Fruit fly (Drosophila melanogaster) whole organism, embryonic: Measurements from ENCODE around the gene CG17777.

Source experiments
- BEAF-32 ChIP-seq: fragments of 200-800 bp; sonication (Bioruptor generic); optimal IDR thresholded peaks from 3 replicates; lab custom pipeline; 2017; ENCODE audit warnings: missing biosample characterization, missing genetic modification characterization, mild to moderate bottlenecking, moderate library complexity, missing genetic modification reagents
- Bdp1 ChIP-seq: fragments of 200-800 bp; sonication (Bioruptor generic); optimal IDR thresholded peaks from 3 replicates; lab custom pipeline; 2016; ENCODE audit warnings: missing biosample characterization, missing genetic modification characterization
- CG10543 ChIP-seq: fragments of 200-800 bp; sonication (Bioruptor generic); optimal IDR thresholded peaks from 3 replicates; lab custom pipeline; 2017; ENCODE audit warnings: missing biosample characterization, mild to moderate bottlenecking, missing genetic modification characterization, moderate library complexity
- CG10654 ChIP-seq: fragments of 200-800 bp; sonication (Bioruptor generic); optimal IDR thresholded peaks from 2 replicates; lab custom pipeline; 2016; ENCODE audit warnings: missing biosample characterization, missing genetic modification characterization
- CG10959 ChIP-seq: fragments of 200-800 bp; sonication (Bioruptor generic); IDR thresholded peaks from 2 replicates; pipeline ENCODE4 v1.3.6; 2022; ENCODE audit warnings: missing biosample characterization, missing genetic modification characterization
- CG12769 ChIP-seq: fragments of 200-800 bp; sonication (Bioruptor generic); optimal IDR thresholded peaks from 2 replicates; lab custom pipeline; 2019; ENCODE audit warnings: missing biosample characterization, mild to moderate bottlenecking, missing genetic modification characterization, moderate library complexity
- CG15514 ChIP-seq: fragments of 200-800 bp; sonication (Bioruptor generic); optimal IDR thresholded peaks from 3 replicates; lab custom pipeline; 2017; ENCODE audit warnings: missing biosample characterization, missing genetic modification characterization, mild to moderate bottlenecking, moderate library complexity, missing genetic modification reagents
- CG17385 ChIP-seq: fragments of 200-800 bp; sonication (Bioruptor generic); optimal IDR thresholded peaks from 3 replicates; lab custom pipeline; 2018; ENCODE audit warnings: missing biosample characterization, mild to moderate bottlenecking, missing genetic modification characterization
- CG2120 ChIP-seq: fragments of 200-800 bp; sonication (Bioruptor generic); optimal IDR thresholded peaks from 3 replicates; lab custom pipeline; 2016; ENCODE audit warnings: missing biosample characterization, missing genetic modification characterization
- CG2889 ChIP-seq: fragments of 200-800 bp; sonication (Bioruptor generic); IDR thresholded peaks from 3 replicates; pipeline ENCODE4 v1.3.6; 2022; ENCODE audit warnings: missing biosample characterization, missing genetic modification characterization
- CG32532 ChIP-seq: fragments of 200-800 bp; sonication (Bioruptor generic); IDR thresholded peaks from 2 replicates; pipeline ENCODE4 v1.3.6; 2022; ENCODE audit warnings: missing biosample characterization, missing genetic modification characterization
- CG8765 ChIP-seq: fragments of 200-800 bp; sonication (Bioruptor generic); IDR thresholded peaks from 2 replicates; pipeline ENCODE4 v1.3.6; 2022; ENCODE audit warnings: missing biosample characterization, missing genetic modification characterization
- Dip3 ChIP-seq: fragments of 200-800 bp; sonication (Bioruptor generic); optimal IDR thresholded peaks from 3 replicates; lab custom pipeline; 2016; ENCODE audit warnings: missing biosample characterization, missing genetic modification characterization
- Dp ChIP-seq: fragments of 200-800 bp; sonication (Bioruptor generic); optimal IDR thresholded peaks from 2 replicates; lab custom pipeline; 2018; ENCODE audit warnings: missing biosample characterization, mild to moderate bottlenecking, missing genetic modification characterization, moderate library complexity
- Dref ChIP-seq: fragments of 200-800 bp; sonication (Bioruptor generic); IDR thresholded peaks from 2 replicates; pipeline ENCODE4 v1.3.6; 2022; ENCODE audit warnings: missing biosample characterization, missing genetic modification characterization
- E2f1 ChIP-seq: fragments of 200-800 bp; sonication (Bioruptor generic); IDR thresholded peaks from 2 replicates; pipeline ENCODE4 v1.3.6; 2022; ENCODE audit warnings: missing biosample characterization, missing genetic modification characterization
- Elba2 ChIP-seq: fragments of 200-800 bp; sonication (Bioruptor generic); optimal IDR thresholded peaks from 3 replicates; lab custom pipeline; 2016; ENCODE audit warnings: missing biosample characterization, missing genetic modification characterization
- Fer3 ChIP-seq: fragments of 200-800 bp; sonication (Bioruptor generic); optimal IDR thresholded peaks from 2 replicates; lab custom pipeline; 2018; ENCODE audit warnings: missing biosample characterization, mild to moderate bottlenecking, missing genetic modification characterization, moderate library complexity
- Hmr ChIP-seq: fragments of 200-800 bp; sonication (Bioruptor generic); optimal IDR thresholded peaks from 3 replicates; lab custom pipeline; 2017; ENCODE audit warnings: mild to moderate bottlenecking, missing biosample characterization, missing genetic modification reagents, missing genetic modification characterization
- Hr39 ChIP-seq: fragments of >200 bp; optimal IDR thresholded peaks from 2 replicates; lab custom pipeline; 2017
- Lim3 ChIP-seq: fragments of 200-800 bp; sonication (Bioruptor generic); IDR thresholded peaks from 2 replicates; pipeline ENCODE4 v1.3.6; 2022; ENCODE audit warnings: missing biosample characterization, missing genetic modification characterization
- NC2α ChIP-seq: fragments of 200-800 bp; sonication (Bioruptor generic); optimal IDR thresholded peaks from 2 replicates; lab custom pipeline; 2016; ENCODE audit warnings: missing biosample characterization, missing genetic modification characterization
- NFAT ChIP-seq: fragments of 200-800 bp; sonication (Bioruptor generic); IDR thresholded peaks from 2 replicates; pipeline ENCODE4 v1.3.6; 2022; ENCODE audit warnings: missing biosample characterization, missing genetic modification characterization
- Pdp1 ChIP-seq, 2 experiments: fragments of 200-800 bp; sonication (Bioruptor generic); optimal IDR thresholded peaks; 3 replicates each; lab custom pipeline; 2016; ENCODE audit warnings: missing biosample characterization in 2 of 2, missing genetic modification characterization in 2 of 2, mild to moderate bottlenecking in 1 of 2, moderate library complexity in 1 of 2
- Sox102F ChIP-seq: fragments of 200-800 bp; sonication (Bioruptor generic); optimal IDR thresholded peaks from 2 replicates; lab custom pipeline; 2018; ENCODE audit warnings: missing biosample characterization, mild to moderate bottlenecking, missing genetic modification characterization, moderate library complexity
- Sry-δ ChIP-seq: fragments of 200-800 bp; sonication (Bioruptor generic); optimal IDR thresholded peaks from 2 replicates; lab custom pipeline; 2016; ENCODE audit warnings: missing biosample characterization, missing genetic modification characterization
- Vsx1 ChIP-seq: fragments of 200-800 bp; sonication (Bioruptor generic); optimal IDR thresholded peaks from 2 replicates; lab custom pipeline; 2017; ENCODE audit warnings: missing biosample characterization, mild to moderate bottlenecking, missing genetic modification characterization, missing genetic modification reagents
- ac ChIP-seq: fragments of 200-800 bp; sonication (Bioruptor generic); optimal IDR thresholded peaks from 3 replicates; lab custom pipeline; 2017; ENCODE audit warnings: missing biosample characterization, mild to moderate bottlenecking, missing genetic modification characterization
- bcd ChIP-seq: fragments of 200-800 bp; sonication (Bioruptor generic); optimal IDR thresholded peaks from 2 replicates; lab custom pipeline; 2017; ENCODE audit warnings: missing biosample characterization, mild to moderate bottlenecking, missing genetic modification characterization
- btn ChIP-seq: fragments of 200-800 bp; sonication (Bioruptor generic); optimal IDR thresholded peaks from 2 replicates; lab custom pipeline; 2016; ENCODE audit warnings: missing biosample characterization, missing genetic modification characterization
- chinmo ChIP-seq: fragments of 200-800 bp; sonication (Bioruptor generic); IDR thresholded peaks from 4 replicates; pipeline ENCODE4 v1.3.6; 2022; ENCODE audit warnings: missing biosample characterization, missing genetic modification characterization; ENCODE audit not compliant: partially characterized antibody
- crol ChIP-seq: fragments of 200-800 bp; sonication (Bioruptor generic); IDR thresholded peaks from 2 replicates; pipeline ENCODE4 v1.3.6; 2022; ENCODE audit warnings: missing biosample characterization, missing genetic modification characterization
- cwo ChIP-seq: fragments of 200-800 bp; sonication (Bioruptor generic); optimal IDR thresholded peaks from 3 replicates; lab custom pipeline; 2017; ENCODE audit warnings: missing biosample characterization, missing genetic modification characterization, mild to moderate bottlenecking, moderate library complexity, missing genetic modification reagents
- fru ChIP-seq: fragments of >200 bp; optimal IDR thresholded peaks from 2 replicates; lab custom pipeline; 2017
- her ChIP-seq: fragments of 200-800 bp; sonication (Bioruptor generic); optimal IDR thresholded peaks from 2 replicates; lab custom pipeline; 2016; ENCODE audit warnings: missing biosample characterization, missing genetic modification characterization
- hkb ChIP-seq, 2 experiments: fragments of 200-800 bp in 1 of 2; fragments of >200 bp in 1 of 2; sonication (Bioruptor generic) in 1 of 2; IDR thresholded peaks in 1 of 2; optimal IDR thresholded peaks in 1 of 2; 2 replicates each; pipeline versions ENCODE4 v1.3.6 to Lab custom; 2017 to 2022; ENCODE audit warnings: missing biosample characterization in 1 of 2, missing genetic modification characterization in 1 of 2
- insv ChIP-seq, 2 experiments: fragments of 200-800 bp; sonication (Bioruptor generic); optimal IDR thresholded peaks; 3 replicates each; lab custom pipeline; 2016 to 2018; ENCODE audit warnings: missing biosample characterization in 2 of 2, missing genetic modification characterization in 2 of 2
- jigr1 ChIP-seq: fragments of 200-800 bp; sonication (Bioruptor generic); IDR thresholded peaks from 3 replicates; pipeline ENCODE4 v1.3.6; 2022; ENCODE audit warnings: missing biosample characterization, missing genetic modification characterization
- lbe ChIP-seq: fragments of 200-800 bp; sonication (Bioruptor generic); optimal IDR thresholded peaks from 2 replicates; lab custom pipeline; 2016; ENCODE audit warnings: missing biosample characterization, mild to moderate bottlenecking, missing genetic modification characterization
- pan ChIP-seq, 4 experiments: fragments of >200 bp in 3 of 4; fragments of 200-800 bp in 1 of 4; sonication (Bioruptor generic) in 1 of 4; optimal IDR thresholded peaks in 3 of 4; IDR thresholded peaks in 1 of 4; 2 replicates each; pipeline versions ENCODE4 v1.3.6 to Lab custom; 2017 to 2022; ENCODE audit warnings: missing biosample characterization in 2 of 4, missing genetic modification characterization in 2 of 4, mixed read lengths in 1 of 4
- pros ChIP-seq: fragments of 200-800 bp; sonication (Bioruptor generic); optimal IDR thresholded peaks from 3 replicates; lab custom pipeline; 2019; ENCODE audit warnings: missing biosample characterization, mild to moderate bottlenecking, missing genetic modification characterization, moderate library complexity
- rib ChIP-seq: fragments of 200-800 bp; sonication (Bioruptor generic); IDR thresholded peaks from 2 replicates; pipeline ENCODE4 v1.3.6; 2022; ENCODE audit warnings: missing biosample characterization, missing genetic modification characterization
- sc ChIP-seq, 3 experiments: fragments of >200 bp in 2 of 3; fragments of 200-800 bp in 1 of 3; sonication (Bioruptor generic) in 1 of 3; optimal IDR thresholded peaks; 2 replicates in 2 of 3; 3 replicates in 1 of 3; lab custom pipeline; 2017; ENCODE audit warnings: mild to moderate bottlenecking in 1 of 3, missing biosample characterization in 1 of 3, missing genetic modification characterization in 1 of 3, missing genetic modification reagents in 1 of 3
- sd ChIP-seq: fragments of 200-800 bp; sonication (Bioruptor generic); optimal IDR thresholded peaks from 3 replicates; lab custom pipeline; 2018; ENCODE audit warnings: missing biosample characterization, mild to moderate bottlenecking, missing genetic modification characterization, moderate library complexity
- sens-2 ChIP-seq: fragments of 200-800 bp; sonication (Bioruptor generic); IDR thresholded peaks from 2 replicates; pipeline ENCODE4 v1.3.6; 2022; ENCODE audit warnings: missing biosample characterization, missing genetic modification characterization
- sr ChIP-seq: fragments of 200-800 bp; sonication (Bioruptor generic); IDR thresholded peaks from 3 replicates; pipeline ENCODE4 v1.3.6; 2022; ENCODE audit warnings: missing biosample characterization, missing genetic modification characterization
- tgo ChIP-seq: fragments of 200-800 bp; sonication (Bioruptor generic); IDR thresholded peaks from 3 replicates; pipeline ENCODE4 v1.3.6; 2022; ENCODE audit warnings: missing biosample characterization, missing genetic modification characterization
- tup ChIP-seq: fragments of 200-800 bp; sonication (Bioruptor generic); optimal IDR thresholded peaks from 2 replicates; lab custom pipeline; 2016; ENCODE audit warnings: missing biosample characterization, mild to moderate bottlenecking, missing genetic modification characterization, moderate library complexity
- yki ChIP-seq: fragments of >200 bp; optimal IDR thresholded peaks from 3 replicates; lab custom pipeline; 2018

The CG17777 gene

dm6 chrX:2166129-2166528 is 20.5 kb upstream of the CG17777 start (continued):
- no peak for TF ChIP-seq rib (GFP tag; lab: Robert Waterston, UW)
- 0 out of 2 replicates have a peak, but pooled peaks have one; percentile 5 for TF ChIP-seq CG32532
- no peak for TF ChIP-seq NFAT (GFP tag; lab: Robert Waterston, UW)
- no peak for TF ChIP-seq jigr1 (GFP tag; lab: Robert Waterston, UW)
- TF ChIP-seq Vsx1 (GFP tag; lab: Kevin White, UChicago) = no peak
- no peak for TF ChIP-seq CG2120 (GFP tag; lab: Kevin White, UChicago)
- TF ChIP-seq CG2889 = 0 out of 3 replicates have a peak, but pooled peaks have one; percentile 15
- TF ChIP-seq lbe (GFP tag; lab: Kevin White, UChicago) = no peak
- TF ChIP-seq Sox102F = peak; percentile 71
- TF ChIP-seq NC2α = no peak
- no peak for TF ChIP-seq Lim3
- no peak for TF ChIP-seq CG10654
- no peak for TF ChIP-seq Dp (GFP tag; lab: Kevin White, UChicago)
- peak; percentile 46 for TF ChIP-seq btn (GFP tag; lab: Kevin White, UChicago)
- peak; percentile 24 for TF ChIP-seq CG17385 (GFP tag; lab: Kevin White, UChicago)
- TF ChIP-seq sc (optimal IDR thresholded peaks at IDR 0.05; lab: Kevin White, UChicago) = no peak
- TF ChIP-seq sc (GFP tag; optimal IDR thresholded peaks at IDR 0.05; lab: Kevin White, UChicago) = peak; percentile 21
- TF ChIP-seq bcd (GFP tag; lab: Kevin White, UChicago) = peak; percentile 53
- TF ChIP-seq pros (GFP tag; lab: Kevin White, UChicago) = no peak

dm6 chrX:2168485-2169199 is 18.0 kb upstream of the CG17777 start:
- no peak for TF ChIP-seq CG8765
- peak; percentile 57 for TF ChIP-seq CG12769
- TF ChIP-seq cwo (GFP tag; lab: Kevin White, UChicago) = peak; percentile 44
- no peak for TF ChIP-seq fru
- no peak for TF ChIP-seq pan (optimal IDR thresholded peaks at IDR 0.05; lab: Kevin White, UChicago)
- TF ChIP-seq pan (GFP tag; optimal IDR thresholded peaks at IDR 0.05 in 1 of 2, IDR thresholded peaks at IDR 0.05 in 1 of 2) = no peak
- peak; percentile 12 for TF ChIP-seq CG10543
- no peak for TF ChIP-seq ac
- no peak for TF ChIP-seq insv (GFP tag; optimal IDR thresholded peaks at IDR 0.05; lab: Kevin White, UChicago)
- TF ChIP-seq crol = 0 out of 2 replicates have a peak, but pooled peaks have one; percentile 10
- TF ChIP-seq Dip3 (GFP tag; lab: Kevin White, UChicago) = no peak
- TF ChIP-seq Pdp1 (GFP tag; optimal IDR thresholded peaks at IDR 0.05; lab: Kevin White, UChicago) = peak in 1 of 2 experiments; percentile 53
- TF ChIP-seq sd (tag; lab: Kevin White, UChicago) = peak; percentile 79
- TF ChIP-seq tup = no peak
- TF ChIP-seq Hr39 (lab: Kevin White, UChicago) = peak; percentile 85
- no peak for TF ChIP-seq Bdp1 (GFP tag; lab: Kevin White, UChicago)
- TF ChIP-seq chinmo = 0 out of 4 replicates have a peak, but pooled peaks have one; percentile 57
- TF ChIP-seq sr (GFP tag; lab: Robert Waterston, UW) = peak; percentile 46; the same call in 1 of the 3 replicates
- no peak for TF ChIP-seq CG10959 (GFP tag; lab: Robert Waterston, UW)

- TF ChIP-seq yki (no peak), tgo (GFP tag; lab: Robert Waterston, UW) (no peak), Hmr (GFP tag; lab: Kevin White, UChicago) (no peak), hkb (optimal IDR thresholded peaks at IDR 0.05; lab: Kevin White, UChicago) (peak; percentile 41), hkb (GFP tag; IDR thresholded peaks at IDR 0.05; lab: Robert Waterston, UW) (no peak), Sry-δ (peak; percentile 27), her (GFP tag; lab: Kevin White, UChicago) (no peak), CG15514 (peak; percentile 12), BEAF-32 (peak; percentile 30), E2f1 (GFP tag; lab: Robert Waterston, UW) (no peak), Elba2 (no peak), Fer3 (no peak), sens-2 (GFP tag; lab: Robert Waterston, UW) (no peak), Dref (peak; percentile 35; the same call in 1 of the 2 replicates)
Measured at dm6 chrX:2170424-2170823, 16.2 kb upstream of the CG17777 start.
